Worm (Caenorhabditis elegans) whole organism, mixed stage, embryonic: ENCODE results near the gene srdh-1.

Experiments
- bed-3 ChIP-seq: fragments of 200-800 bp; sonication (Bioruptor generic); optimal IDR thresholded peaks from 3 replicates; lab custom pipeline; 2018; ENCODE audit warnings: mild to moderate bottlenecking, missing genetic modification characterization, moderate library complexity, missing compliant biosample characterization
- blmp-1 ChIP-seq: fragments of 150-350 bp; optimal IDR thresholded peaks from 2 replicates; lab custom pipeline; 2014; ENCODE audit warnings: missing biosample characterization, missing genetic modification characterization
- ceh-43 ChIP-seq: fragments of 200-800 bp; sonication (Bioruptor generic); optimal IDR thresholded peaks from 2 replicates; lab custom pipeline; 2018; ENCODE audit warnings: mild to moderate bottlenecking, missing genetic modification characterization, moderate library complexity, missing compliant biosample characterization
- ceh-83 ChIP-seq: fragments of 200-800 bp; sonication (Bioruptor generic); optimal IDR thresholded peaks from 2 replicates; lab custom pipeline; 2018; ENCODE audit warnings: mild to moderate bottlenecking, missing genetic modification characterization, missing compliant biosample characterization
- ces-1 ChIP-seq: fragments of 150-350 bp; optimal IDR thresholded peaks from 2 replicates; lab custom pipeline; 2014; ENCODE audit warnings: missing biosample characterization, missing genetic modification reagents, missing genetic modification characterization
- cnd-1 ChIP-seq: fragments of 200-800 bp; sonication (Bioruptor generic); optimal IDR thresholded peaks from 2 replicates; lab custom pipeline; 2018; ENCODE audit warnings: mild to moderate bottlenecking, missing genetic modification characterization, missing compliant biosample characterization
- ham-2 ChIP-seq: fragments of 200-800 bp; sonication (Bioruptor generic); optimal IDR thresholded peaks from 2 replicates; lab custom pipeline; 2018; ENCODE audit warnings: mild to moderate bottlenecking, missing genetic modification characterization, missing compliant biosample characterization
- hlh-1 ChIP-seq: fragments of 150-350 bp; optimal IDR thresholded peaks from 2 replicates; lab custom pipeline; 2014; ENCODE audit warnings: missing biosample characterization, missing genetic modification reagents, missing genetic modification characterization
- lin-13 ChIP-seq: fragments of 150-350 bp; optimal IDR thresholded peaks from 2 replicates; lab custom pipeline; 2014; ENCODE audit warnings: missing biosample characterization, missing genetic modification characterization
- mab-5 ChIP-seq: fragments of 150-350 bp; optimal IDR thresholded peaks from 2 replicates; lab custom pipeline; 2014; ENCODE audit warnings: missing biosample characterization, missing genetic modification characterization
- mep-1 ChIP-seq: fragments of 150-350 bp; optimal IDR thresholded peaks from 2 replicates; lab custom pipeline; 2017; ENCODE audit warnings: missing biosample characterization, missing genetic modification reagents, missing genetic modification characterization, inconsistent platforms
- mls-2 ChIP-seq: sonication (generic microtip); optimal IDR thresholded peaks from 2 replicates; lab custom pipeline; 2016; ENCODE audit warnings: mild to moderate bottlenecking, missing genetic modification characterization, moderate library complexity, missing compliant biosample characterization
- nhr-2 ChIP-seq: fragments of 150-350 bp; optimal IDR thresholded peaks from 2 replicates; lab custom pipeline; 2014; ENCODE audit warnings: missing biosample characterization, missing genetic modification characterization
- nhr-28 ChIP-seq: fragments of 150-350 bp; optimal IDR thresholded peaks from 2 replicates; lab custom pipeline; 2014; ENCODE audit warnings: missing biosample characterization, missing genetic modification characterization
- nhr-76 ChIP-seq: sonication (generic microtip); optimal IDR thresholded peaks from 2 replicates; lab custom pipeline; 2017; ENCODE audit warnings: missing biosample characterization, missing genetic modification characterization
- pha-4 ChIP-seq: fragments of 150-350 bp; optimal IDR thresholded peaks from 2 replicates; lab custom pipeline; 2018; ENCODE audit warnings: missing biosample characterization, missing genetic modification reagents, missing genetic modification characterization
- sem-2 ChIP-seq: fragments of 200-800 bp; sonication (Bioruptor generic); optimal IDR thresholded peaks from 2 replicates; lab custom pipeline; 2018; ENCODE audit warnings: mild to moderate bottlenecking, missing genetic modification characterization, missing compliant biosample characterization
- snpc-4 ChIP-seq: fragments of 150-350 bp; optimal IDR thresholded peaks from 2 replicates; lab custom pipeline; 2014; ENCODE audit warnings: missing biosample characterization, missing genetic modification characterization
- sptf-1 ChIP-seq: sonication (generic microtip); optimal IDR thresholded peaks from 2 replicates; lab custom pipeline; 2017; ENCODE audit warnings: mild to moderate bottlenecking, missing genetic modification characterization, moderate library complexity, missing compliant biosample characterization
- tbx-8 ChIP-seq: fragments of 200-800 bp; sonication (Bioruptor generic); optimal IDR thresholded peaks from 2 replicates; lab custom pipeline; 2018; ENCODE audit warnings: mild to moderate bottlenecking, missing genetic modification characterization, moderate library complexity, missing compliant biosample characterization
- unc-62 ChIP-seq: fragments of 150-350 bp; optimal IDR thresholded peaks from 2 replicates; lab custom pipeline; 2014; ENCODE audit warnings: missing biosample characterization, missing genetic modification reagents, missing genetic modification characterization
- zip-8 ChIP-seq: fragments of 150-350 bp; optimal IDR thresholded peaks from 2 replicates; lab custom pipeline; 2014; ENCODE audit warnings: missing biosample characterization, missing genetic modification characterization

srdh-1 gene

DNA sequence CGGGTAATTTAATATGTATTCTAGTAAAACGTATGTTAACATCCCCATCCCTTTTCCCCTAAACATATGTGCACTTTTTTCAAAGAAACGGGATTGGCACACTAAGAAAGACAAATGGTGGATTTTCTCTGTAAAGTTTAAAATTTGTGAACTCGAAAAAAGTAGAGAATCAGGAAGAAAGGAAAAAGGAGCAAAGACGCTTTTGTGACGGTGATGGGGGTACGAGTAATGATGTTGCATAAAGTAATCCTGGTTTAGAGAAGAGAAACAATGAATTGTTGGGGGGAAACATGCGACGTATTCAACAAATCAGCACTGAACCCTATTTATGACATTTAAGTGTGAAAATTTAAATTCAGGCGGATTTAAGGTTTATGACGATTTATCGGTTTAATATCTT is 47.0 kb downstream of the srdh-1 start:
- no peak for TF ChIP-seq zip-8
- TF ChIP-seq bed-3 (GFP tag; lab: Kevin White, UChicago): no peak
- TF ChIP-seq sptf-1 (tag; lab: Kevin White, UChicago): no peak
- no peak for TF ChIP-seq sem-2 (GFP tag; lab: Kevin White, UChicago)
- TF ChIP-seq, all 35 proteins: peak for 0

DNA sequence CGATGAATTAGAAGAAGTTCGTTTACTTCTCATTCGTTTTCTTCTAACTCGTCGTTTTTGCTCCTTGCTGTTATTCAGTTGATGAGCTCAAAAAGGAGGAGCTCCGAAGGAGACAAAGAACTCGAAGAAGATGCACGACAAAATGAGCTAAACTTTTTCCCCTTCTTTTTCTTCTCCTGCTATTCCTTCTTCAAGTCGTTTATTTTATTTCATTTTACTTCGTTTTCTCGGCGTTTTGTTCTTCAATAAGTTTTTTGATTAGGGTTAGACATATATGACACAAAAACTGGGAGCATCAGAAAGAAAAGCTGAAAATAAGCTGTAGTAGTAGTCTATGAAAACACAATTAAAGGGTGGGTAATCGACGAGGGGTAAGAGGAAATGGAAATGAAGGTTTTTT is 47.6 kb downstream of the srdh-1 start:
- TF ChIP-seq pha-4 (tag; lab: Kevin White, UChicago) (no peak), ces-1 (GFP tag; lab: Kevin White, UChicago) (peak; percentile 64)

DNA sequence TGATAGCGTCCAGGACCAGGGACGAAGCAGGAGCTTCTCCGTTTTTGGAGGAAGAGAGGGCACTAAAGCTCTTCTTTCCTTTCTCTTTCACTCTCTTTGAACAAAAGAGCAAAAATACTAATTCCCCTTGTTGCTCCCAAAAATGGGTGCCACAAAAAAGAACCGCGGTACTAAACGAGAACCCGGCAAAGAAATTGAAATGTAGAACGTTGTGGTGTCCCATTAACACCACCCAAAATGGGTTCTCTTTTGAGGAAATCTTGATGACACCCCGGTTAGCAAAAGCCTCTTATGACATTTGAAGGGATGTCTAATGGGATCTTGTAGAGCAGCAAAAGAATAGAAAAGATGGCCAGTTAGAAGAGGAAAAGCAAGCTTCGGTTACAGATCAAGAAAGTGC is 50.3 kb downstream of the srdh-1 start:
- no peak for TF ChIP-seq ham-2 (GFP tag; lab: Kevin White, UChicago)
- no peak for TF ChIP-seq bed-3 (GFP tag; lab: Kevin White, UChicago)
- TF ChIP-seq lin-13 (tag; lab: Kevin White, UChicago): no peak
- no peak for TF ChIP-seq mep-1 (tag; lab: Kevin White, UChicago)
- no peak for TF ChIP-seq snpc-4
- no peak for TF ChIP-seq zip-8
- TF ChIP-seq nhr-28: no peak
- TF ChIP-seq tbx-8: no peak
- TF ChIP-seq sptf-1 (tag; lab: Kevin White, UChicago): no peak

DNA sequence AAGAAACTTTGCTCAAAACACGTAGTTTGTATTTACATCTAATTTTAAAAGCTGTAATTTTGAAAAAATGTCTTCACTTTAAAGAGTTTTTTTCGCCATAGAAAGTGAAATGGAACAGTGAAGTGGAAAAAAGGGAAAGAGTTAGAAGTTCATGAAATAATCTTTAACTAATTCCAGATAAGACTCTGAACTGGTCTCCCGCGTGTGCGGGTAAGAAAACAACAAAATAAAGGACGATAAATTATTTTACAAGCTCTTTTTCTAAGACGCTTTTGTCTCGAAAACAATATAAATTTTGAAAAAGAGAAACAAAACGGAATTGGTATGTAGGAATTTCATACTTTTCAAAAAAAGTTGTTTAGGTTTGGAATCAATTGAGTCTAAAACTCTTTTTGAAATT is 52.2 kb downstream of the srdh-1 start:
- TF ChIP-seq ceh-43 (no peak), ham-2 (GFP tag; lab: Kevin White, UChicago) (no peak), unc-62 (GFP tag; lab: Kevin White, UChicago) (no peak), blmp-1 (tag; lab: Kevin White, UChicago) (no peak), mls-2 (no peak), nhr-2 (tag; lab: Kevin White, UChicago) (no peak), nhr-76 (tag; lab: Kevin White, UChicago) (no peak), ceh-83 (GFP tag; lab: Kevin White, UChicago) (no peak), lin-13 (tag; lab: Kevin White, UChicago) (no peak), cnd-1 (tag; lab: Kevin White, UChicago) (no peak), mab-5 (tag; lab: Kevin White, UChicago) (no peak), hlh-1 (no peak), ces-1 (GFP tag; lab: Kevin White, UChicago) (no peak)
